Fruit fly (Drosophila melanogaster) whole organism, pupa: ENCODE data around the gene CG46303.

Experiments
- CG10348 ChIP-seq: fragments of 200-800 bp; sonication (Bioruptor generic); IDR thresholded peaks from 2 replicates; pipeline ENCODE4 v1.3.6; 2022; ENCODE audit warnings: missing biosample characterization, missing genetic modification characterization
- CG12605 ChIP-seq: fragments of 200-800 bp; sonication (Bioruptor generic); IDR thresholded peaks from 2 replicates; pipeline ENCODE4 v1.3.6; 2022; ENCODE audit warnings: missing biosample characterization, missing genetic modification characterization
- CG13204 ChIP-seq: fragments of 200-800 bp; sonication (Bioruptor generic); optimal IDR thresholded peaks from 2 replicates; lab custom pipeline; 2018; ENCODE audit warnings: missing biosample characterization, mild to moderate bottlenecking, missing genetic modification characterization, moderate library complexity
- CG14655 ChIP-seq: fragments of 200-800 bp; sonication (Bioruptor generic); optimal IDR thresholded peaks from 3 replicates; lab custom pipeline; 2017; ENCODE audit warnings: mild to moderate bottlenecking, missing biosample characterization, missing genetic modification reagents, missing genetic modification characterization
- CG17806 ChIP-seq: fragments of 200-800 bp; sonication (Bioruptor generic); optimal IDR thresholded peaks from 2 replicates; lab custom pipeline; 2018; ENCODE audit warnings: missing biosample characterization, mild to moderate bottlenecking, missing genetic modification characterization, moderate library complexity
- CG34367 ChIP-seq: fragments of 200-800 bp; sonication (Bioruptor generic); optimal IDR thresholded peaks from 2 replicates; lab custom pipeline; 2018; ENCODE audit warnings: missing biosample characterization, mild to moderate bottlenecking, missing genetic modification characterization
- CG4496 ChIP-seq: fragments of 200-800 bp; sonication (Bioruptor generic); IDR thresholded peaks from 3 replicates; pipeline ENCODE4 v1.3.6; 2022; ENCODE audit warnings: missing biosample characterization, missing genetic modification characterization
- CG9948 ChIP-seq: fragments of 200-800 bp; sonication (Bioruptor generic); optimal IDR thresholded peaks from 2 replicates; lab custom pipeline; 2018; ENCODE audit warnings: missing biosample characterization, mild to moderate bottlenecking, missing genetic modification characterization, moderate library complexity
- D1 ChIP-seq: fragments of 200-800 bp; sonication (Bioruptor generic); optimal IDR thresholded peaks from 2 replicates; lab custom pipeline; 2018; ENCODE audit warnings: missing biosample characterization, mild to moderate bottlenecking, missing genetic modification characterization, moderate library complexity
- EcR ChIP-seq: fragments of 200-800 bp; sonication (Bioruptor generic); optimal IDR thresholded peaks from 3 replicates; lab custom pipeline; 2019; ENCODE audit warnings: missing biosample characterization, missing genetic modification characterization, mild to moderate bottlenecking, moderate library complexity, missing genetic modification reagents
- Pif1A ChIP-seq: fragments of 200-800 bp; sonication (Bioruptor generic); optimal IDR thresholded peaks from 3 replicates; lab custom pipeline; 2016; ENCODE audit warnings: missing biosample characterization, missing genetic modification characterization
- Pif1B ChIP-seq: fragments of 200-800 bp; sonication (Bioruptor generic); optimal IDR thresholded peaks from 3 replicates; lab custom pipeline; 2016; ENCODE audit warnings: missing biosample characterization, missing genetic modification characterization
- Snoo ChIP-seq: fragments of 200-800 bp; sonication (Bioruptor generic); optimal IDR thresholded peaks from 3 replicates; lab custom pipeline; 2017; ENCODE audit warnings: missing biosample characterization, mild to moderate bottlenecking, missing genetic modification characterization, inconsistent platforms
- gl ChIP-seq: fragments of 200-800 bp; sonication (Bioruptor generic); optimal IDR thresholded peaks from 2 replicates; lab custom pipeline; 2018; ENCODE audit warnings: missing biosample characterization, mild to moderate bottlenecking, missing genetic modification characterization

DNA sequence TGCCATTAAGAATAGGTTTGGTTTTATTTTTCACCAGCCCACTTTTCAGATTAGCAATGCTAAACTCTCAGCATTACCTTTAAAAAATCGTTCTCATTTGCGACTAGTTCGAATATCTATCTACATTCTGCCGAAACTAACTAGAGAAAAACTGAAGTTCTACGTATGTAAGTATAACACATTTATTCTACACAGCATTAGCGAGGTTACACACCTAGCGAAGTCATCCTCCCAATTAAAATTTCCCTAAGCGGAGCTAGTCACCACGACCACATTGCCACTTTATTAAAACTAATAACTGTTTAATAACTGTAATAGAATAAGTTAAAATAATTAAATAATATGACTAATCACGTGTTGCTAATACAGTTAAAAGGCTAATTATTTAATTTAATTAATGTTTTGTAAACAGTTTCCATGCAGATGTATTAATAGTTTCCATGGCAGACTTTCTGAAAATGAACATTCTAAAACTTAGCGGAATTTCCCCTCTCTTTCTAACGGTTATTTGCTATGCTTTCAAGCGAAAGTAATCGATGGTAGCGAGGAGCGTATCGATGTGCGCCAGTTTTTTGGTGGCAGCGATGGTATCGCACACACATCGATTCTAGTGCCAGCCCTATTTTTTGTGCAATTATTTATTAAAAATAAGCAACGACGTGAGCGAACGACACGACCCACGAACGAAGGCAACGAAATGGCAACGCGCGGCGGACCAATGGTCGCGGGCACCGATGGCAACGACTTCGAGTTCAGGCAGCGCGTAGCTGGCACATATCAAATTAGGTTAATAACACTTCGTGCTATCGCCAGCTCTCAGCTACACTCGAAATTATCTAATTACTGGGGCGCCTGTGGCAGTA, 42.8 kb upstream of the CG46303 start, which contains the start of gene jagn:
- TF ChIP-seq Snoo (tag; lab: Kevin White, UChicago) = peak; percentile 28
- TF ChIP-seq CG34367 (tag; lab: Kevin White, UChicago) = no peak
- TF ChIP-seq CG4496 (GFP tag; lab: Robert Waterston, UW) = peak; percentile 33; the same call in 1 of the 3 replicates
- TF ChIP-seq Pif1B (GFP tag; lab: Kevin White, UChicago) = no peak
- TF ChIP-seq CG13204 = no peak
- no peak for TF ChIP-seq CG9948 (tag; lab: Kevin White, UChicago)
- TF ChIP-seq CG14655 (GFP tag; lab: Kevin White, UChicago) = no peak
- TF ChIP-seq D1 (tag; lab: Kevin White, UChicago) = no peak
- no peak for TF ChIP-seq CG10348 (GFP tag; lab: Robert Waterston, UW)
- TF ChIP-seq CG12605 (GFP tag; lab: Robert Waterston, UW) = no peak
- no peak for TF ChIP-seq gl (tag; lab: Kevin White, UChicago)
- no peak for TF ChIP-seq Pif1A (GFP tag; lab: Kevin White, UChicago)
- TF ChIP-seq EcR (GFP tag; lab: Kevin White, UChicago) = no peak
- no peak for TF ChIP-seq CG17806 (tag; lab: Kevin White, UChicago)
